Worm (Caenorhabditis elegans) whole organism, L2 larva: Measurements from ENCODE around the gene nhr-102.

Source experiments
- mdl-1 ChIP-seq, 2 experiments: fragments of 150-350 bp in 1 of 2; sonication (generic microtip) in 1 of 2; optimal IDR thresholded peaks; 2 replicates each; lab custom pipeline; 2017; ENCODE audit warnings: missing biosample characterization in 2 of 2, missing genetic modification characterization in 2 of 2
- snpc-4 ChIP-seq: fragments of 150-350 bp; optimal IDR thresholded peaks from 2 replicates; lab custom pipeline; 2014; ENCODE audit warnings: missing biosample characterization, missing genetic modification characterization

ce11 chrV:15914774-15915173 lies 38.6 kb upstream of the nhr-102 start:
- TF ChIP-seq mdl-1 (tag; optimal IDR thresholded peaks at IDR 0.05; lab: Kevin White, UChicago), result no peak
- TF ChIP-seq snpc-4, result no peak
